Fruit fly (Drosophila melanogaster): Measurements from ENCODE around the gene CG33969.

dm6 chr3L:20379496-20379895 lies 13.9 kb downstream of the CG33969 start:
- TF ChIP-seq CG12768 (GFP tag; optimal IDR thresholded peaks at IDR 0.05) (no peak), cic (GFP tag; optimal IDR thresholded peaks at IDR 0.05) (no peak), kay (GFP tag; ENCODE audit: borderline replicate concordance) (no peak), CG1620 (GFP tag; optimal IDR thresholded peaks at IDR 0.05) (no peak), CG14711 (tag; optimal IDR thresholded peaks at IDR 0.05) (no peak), CG33017 (tag; optimal IDR thresholded peaks at IDR 0.05) (no peak), Crg-1 (GFP tag; optimal IDR thresholded peaks at IDR 0.05) (no peak), Hr96 (GFP tag; optimal IDR thresholded peaks at IDR 0.05) (no peak), Mnt (GFP tag; optimal IDR thresholded peaks at IDR 0.05) (no peak), CG7045 (GFP tag; optimal IDR thresholded peaks at IDR 0.05) (no peak), CG11617 (GFP tag; optimal IDR thresholded peaks at IDR 0.05) (no peak), ovo (GFP tag; optimal IDR thresholded peaks at IDR 0.05) (no peak), bab1 (GFP tag; optimal IDR thresholded peaks at IDR 0.05) (no peak)
